Fruit fly (Drosophila melanogaster) whole organism, embryonic: ENCODE results near the gene Syt14.

ENCODE experiments used
- Bteb2 ChIP-seq: fragments of 200-800 bp; sonication (Bioruptor generic); optimal IDR thresholded peaks from 2 replicates; lab custom pipeline; 2016; ENCODE audit warnings: missing biosample characterization, missing genetic modification characterization
- CG10543 ChIP-seq: fragments of 200-800 bp; sonication (Bioruptor generic); optimal IDR thresholded peaks from 3 replicates; lab custom pipeline; 2017; ENCODE audit warnings: missing biosample characterization, mild to moderate bottlenecking, missing genetic modification characterization, moderate library complexity
- CG11695 ChIP-seq: fragments of 200-800 bp; sonication (Bioruptor generic); IDR thresholded peaks from 3 replicates; pipeline ENCODE4 v1.3.6; 2022; ENCODE audit warnings: missing biosample characterization, missing genetic modification characterization
- CG13287 ChIP-seq: fragments of 200-800 bp; sonication (Bioruptor generic); IDR thresholded peaks from 2 replicates; pipeline ENCODE4 v1.3.6; 2022; ENCODE audit warnings: missing biosample characterization, missing genetic modification characterization; ENCODE audit not compliant: partially characterized antibody
- CG13894 ChIP-seq: fragments of 200-800 bp; sonication (Bioruptor generic); optimal IDR thresholded peaks from 3 replicates; lab custom pipeline; 2018; ENCODE audit warnings: missing biosample characterization, mild to moderate bottlenecking, missing genetic modification characterization, moderate library complexity
- CG15601 ChIP-seq: fragments of 200-800 bp; sonication (Bioruptor generic); optimal IDR thresholded peaks from 3 replicates; lab custom pipeline; 2019; ENCODE audit warnings: missing biosample characterization, mild to moderate bottlenecking, missing genetic modification characterization, moderate library complexity
- CG1602 ChIP-seq: fragments of 200-800 bp; sonication (Bioruptor generic); optimal IDR thresholded peaks from 3 replicates; lab custom pipeline; 2016; ENCODE audit warnings: missing biosample characterization, missing genetic modification characterization
- CG2199 ChIP-seq: fragments of 200-800 bp; sonication (Bioruptor generic); IDR thresholded peaks from 3 replicates; pipeline ENCODE4 v1.3.6; 2022; ENCODE audit warnings: missing biosample characterization, missing genetic modification characterization
- CG3163 ChIP-seq: fragments of 200-800 bp; sonication (Bioruptor generic); optimal IDR thresholded peaks from 3 replicates; lab custom pipeline; 2016; ENCODE audit warnings: missing biosample characterization, missing genetic modification characterization
- CG34376 ChIP-seq: fragments of 200-800 bp; sonication (Bioruptor generic); optimal IDR thresholded peaks from 2 replicates; lab custom pipeline; 2018; ENCODE audit warnings: missing biosample characterization, mild to moderate bottlenecking, missing genetic modification characterization
- CG3995 ChIP-seq: fragments of 200-800 bp; sonication (Bioruptor generic); optimal IDR thresholded peaks from 3 replicates; lab custom pipeline; 2016; ENCODE audit warnings: missing biosample characterization, missing genetic modification characterization
- CG4404 ChIP-seq: fragments of 200-800 bp; sonication (Bioruptor generic); IDR thresholded peaks from 2 replicates; pipeline ENCODE4 v1.3.6; 2022; ENCODE audit warnings: missing biosample characterization, missing genetic modification characterization
- CG4730 ChIP-seq: fragments of 200-800 bp; sonication (Bioruptor generic); IDR thresholded peaks from 2 replicates; pipeline ENCODE4 v1.3.6; 2022; ENCODE audit warnings: missing biosample characterization, missing genetic modification characterization
- CG8290 ChIP-seq, 3 experiments: fragments of 200-800 bp; sonication (Bioruptor generic); optimal IDR thresholded peaks; 2 replicates each; lab custom pipeline; 2016 to 2019; ENCODE audit warnings: missing biosample characterization in 3 of 3, missing genetic modification characterization in 3 of 3, mild to moderate bottlenecking in 2 of 3, moderate library complexity in 1 of 3
- CG9609 ChIP-seq: fragments of 200-800 bp; sonication (Bioruptor generic); optimal IDR thresholded peaks from 3 replicates; lab custom pipeline; 2016; ENCODE audit warnings: missing biosample characterization, missing genetic modification characterization
- Ets97D ChIP-seq: fragments of 200-800 bp; sonication (Bioruptor generic); optimal IDR thresholded peaks from 3 replicates; lab custom pipeline; 2016; ENCODE audit warnings: missing biosample characterization, missing genetic modification characterization
- Fer1 ChIP-seq: fragments of 200-800 bp; sonication (Bioruptor generic); optimal IDR thresholded peaks from 2 replicates; lab custom pipeline; 2017; ENCODE audit warnings: missing biosample characterization, mild to moderate bottlenecking, missing genetic modification characterization
- HHEX ChIP-seq: fragments of 200-800 bp; sonication (Bioruptor generic); optimal IDR thresholded peaks from 3 replicates; lab custom pipeline; 2017; ENCODE audit warnings: missing biosample characterization, mild to moderate bottlenecking, missing genetic modification characterization, missing genetic modification reagents
- HLH54F ChIP-seq: fragments of 200-800 bp; sonication (Bioruptor generic); optimal IDR thresholded peaks from 3 replicates; lab custom pipeline; 2016; ENCODE audit warnings: missing biosample characterization, missing genetic modification characterization
- Hand ChIP-seq: fragments of 200-800 bp; sonication (Bioruptor generic); optimal IDR thresholded peaks from 2 replicates; lab custom pipeline; 2017; ENCODE audit warnings: mild to moderate bottlenecking, missing biosample characterization, missing genetic modification reagents, missing genetic modification characterization
- HmgD ChIP-seq: fragments of 200-800 bp; sonication (Bioruptor generic); optimal IDR thresholded peaks from 3 replicates; lab custom pipeline; 2016; ENCODE audit warnings: missing biosample characterization, missing genetic modification characterization
- Lhr ChIP-seq: fragments of 200-800 bp; sonication (Bioruptor generic); optimal IDR thresholded peaks from 3 replicates; lab custom pipeline; 2017; ENCODE audit warnings: mild to moderate bottlenecking, missing biosample characterization, missing genetic modification reagents, missing genetic modification characterization
- Lim3 ChIP-seq: fragments of 200-800 bp; sonication (Bioruptor generic); IDR thresholded peaks from 2 replicates; pipeline ENCODE4 v1.3.6; 2022; ENCODE audit warnings: missing biosample characterization, missing genetic modification characterization
- Nf-YA ChIP-seq: fragments of 200-800 bp; sonication (Bioruptor generic); IDR thresholded peaks from 2 replicates; pipeline ENCODE4 v1.3.6; 2022; ENCODE audit warnings: missing biosample characterization, missing genetic modification characterization
- Ssrp ChIP-seq: fragments of 200-800 bp; sonication (Bioruptor generic); optimal IDR thresholded peaks from 2 replicates; lab custom pipeline; 2018; ENCODE audit warnings: missing biosample characterization, mild to moderate bottlenecking, missing genetic modification characterization, moderate library complexity
- Trl ChIP-seq, 3 experiments: fragments of >200 bp in 2 of 3; fragments of 200-800 bp in 1 of 3; sonication (Bioruptor generic) in 1 of 3; optimal IDR thresholded peaks; 2 replicates in 1 of 3; 3 replicates in 2 of 3; lab custom pipeline; 2016 to 2017; ENCODE audit warnings: missing biosample characterization in 1 of 3, missing genetic modification characterization in 1 of 3
- bbx ChIP-seq: fragments of 200-800 bp; sonication (Bioruptor generic); IDR thresholded peaks from 2 replicates; pipeline ENCODE4 v1.3.6; 2022; ENCODE audit warnings: missing biosample characterization, missing genetic modification characterization; ENCODE audit not compliant: partially characterized antibody
- bsh ChIP-seq, 2 experiments: fragments of 200-800 bp; sonication (Bioruptor generic); optimal IDR thresholded peaks; 2 replicates each; lab custom pipeline; 2017 to 2018; ENCODE audit warnings: mild to moderate bottlenecking in 2 of 2, missing biosample characterization in 2 of 2, missing genetic modification characterization in 2 of 2, moderate library complexity in 1 of 2
- danr ChIP-seq: fragments of 200-800 bp; sonication (Bioruptor generic); IDR thresholded peaks from 2 replicates; pipeline ENCODE4 v1.3.6; 2022; ENCODE audit warnings: missing biosample characterization, missing genetic modification characterization
- exex ChIP-seq: fragments of 200-800 bp; sonication (Bioruptor generic); optimal IDR thresholded peaks from 4 replicates; lab custom pipeline; 2018; ENCODE audit warnings: missing biosample characterization, mild to moderate bottlenecking, missing genetic modification characterization, moderate library complexity
- eyg ChIP-seq: fragments of 200-800 bp; sonication (Bioruptor generic); optimal IDR thresholded peaks from 3 replicates; lab custom pipeline; 2016; ENCODE audit warnings: missing biosample characterization, missing genetic modification characterization
- gcm2 ChIP-seq: fragments of 200-800 bp; sonication (Bioruptor generic); optimal IDR thresholded peaks from 2 replicates; lab custom pipeline; 2016; ENCODE audit warnings: missing biosample characterization, missing genetic modification characterization
- grn ChIP-seq: fragments of 200-800 bp; sonication (Bioruptor generic); optimal IDR thresholded peaks from 3 replicates; lab custom pipeline; 2017; ENCODE audit warnings: missing biosample characterization, missing genetic modification characterization
- lbe ChIP-seq: fragments of 200-800 bp; sonication (Bioruptor generic); optimal IDR thresholded peaks from 2 replicates; lab custom pipeline; 2016; ENCODE audit warnings: missing biosample characterization, mild to moderate bottlenecking, missing genetic modification characterization
- mirr ChIP-seq: fragments of 200-800 bp; sonication (Bioruptor generic); optimal IDR thresholded peaks from 3 replicates; lab custom pipeline; 2018; ENCODE audit warnings: missing biosample characterization, mild to moderate bottlenecking, missing genetic modification characterization
- nerfin-1 ChIP-seq: fragments of 200-800 bp; sonication (Bioruptor generic); optimal IDR thresholded peaks from 3 replicates; lab custom pipeline; 2019; ENCODE audit warnings: missing biosample characterization, mild to moderate bottlenecking, missing genetic modification characterization, moderate library complexity
- org-1 ChIP-seq: fragments of 200-800 bp; sonication (Bioruptor generic); optimal IDR thresholded peaks from 2 replicates; lab custom pipeline; 2017; ENCODE audit warnings: missing biosample characterization, missing genetic modification characterization
- rib ChIP-seq: fragments of 200-800 bp; sonication (Bioruptor generic); IDR thresholded peaks from 2 replicates; pipeline ENCODE4 v1.3.6; 2022; ENCODE audit warnings: missing biosample characterization, missing genetic modification characterization
- ro ChIP-seq: fragments of 200-800 bp; sonication (Bioruptor generic); IDR thresholded peaks from 2 replicates; pipeline ENCODE4 v1.3.6; 2022; ENCODE audit warnings: missing biosample characterization, missing genetic modification characterization
- sc ChIP-seq, 3 experiments: fragments of >200 bp in 2 of 3; fragments of 200-800 bp in 1 of 3; sonication (Bioruptor generic) in 1 of 3; optimal IDR thresholded peaks; 2 replicates in 2 of 3; 3 replicates in 1 of 3; lab custom pipeline; 2017; ENCODE audit warnings: mild to moderate bottlenecking in 1 of 3, missing biosample characterization in 1 of 3, missing genetic modification characterization in 1 of 3, missing genetic modification reagents in 1 of 3
- sd ChIP-seq: fragments of 200-800 bp; sonication (Bioruptor generic); optimal IDR thresholded peaks from 3 replicates; lab custom pipeline; 2018; ENCODE audit warnings: missing biosample characterization, mild to moderate bottlenecking, missing genetic modification characterization, moderate library complexity
- sens ChIP-seq: fragments of 200-800 bp; sonication (Bioruptor generic); peaks from one replicate; lab custom pipeline; 2016; ENCODE audit warnings: missing biosample characterization, missing genetic modification characterization
- sens-2 ChIP-seq: fragments of 200-800 bp; sonication (Bioruptor generic); IDR thresholded peaks from 2 replicates; pipeline ENCODE4 v1.3.6; 2022; ENCODE audit warnings: missing biosample characterization, missing genetic modification characterization
- slbo ChIP-seq: fragments of 200-800 bp; sonication (Bioruptor generic); IDR thresholded peaks from 2 replicates; pipeline ENCODE4 v1.3.6; 2022; ENCODE audit warnings: missing biosample characterization, missing genetic modification characterization
- stc ChIP-seq: fragments of 200-800 bp; sonication (Bioruptor generic); IDR thresholded peaks from 2 replicates; pipeline ENCODE4 v1.3.6; 2022; ENCODE audit warnings: missing biosample characterization, missing genetic modification characterization
- sug ChIP-seq: fragments of 200-800 bp; optimal IDR thresholded peaks from 2 replicates; lab custom pipeline; 2019; ENCODE audit warnings: missing biosample characterization, mild to moderate bottlenecking, missing genetic modification characterization, moderate library complexity

Gene Syt14

DNA sequence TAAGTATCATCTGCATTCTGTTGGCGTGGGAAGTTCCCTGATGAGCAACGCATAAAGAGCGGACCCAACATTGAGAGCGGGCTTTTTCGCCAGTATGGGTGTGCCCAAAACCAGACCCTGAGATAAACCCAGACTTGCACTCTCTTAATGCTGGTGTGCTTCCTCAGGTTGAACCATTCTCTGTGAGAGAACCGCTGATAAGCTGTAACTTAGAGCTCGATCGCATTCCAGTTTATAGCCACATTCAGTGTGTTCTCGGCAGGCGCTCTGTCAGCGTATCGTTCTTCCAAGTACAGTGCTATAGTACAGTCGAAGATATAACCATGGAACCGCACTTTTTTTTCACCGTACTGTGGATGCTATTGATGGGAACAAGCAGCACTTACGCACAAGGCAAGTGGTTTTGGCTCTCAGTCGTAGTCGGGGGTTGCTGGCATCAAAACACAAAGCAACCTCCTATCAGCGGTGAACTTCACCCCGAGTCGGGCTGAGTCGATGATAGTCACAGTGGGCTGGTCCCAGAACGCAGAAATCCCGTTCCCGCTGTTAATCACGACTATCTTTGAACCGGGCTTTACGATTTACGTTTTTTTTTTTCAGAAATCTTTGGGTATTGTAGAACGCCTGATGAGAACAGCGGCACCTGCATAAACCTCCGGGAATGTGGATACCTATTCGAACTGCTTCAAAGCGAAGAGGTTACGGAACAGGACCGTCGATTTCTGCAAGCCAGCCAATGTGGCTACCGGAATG, 11.0 kb downstream of the Syt14 start, which contains the start of gene MP1 (continued):
- TF ChIP-seq sens (GFP tag; lab: Kevin White, UChicago) (peak; percentile 71), CG10543 (GFP tag; lab: Kevin White, UChicago) (peak; percentile 26), org-1 (no peak), sug (peak; percentile 46), CG13287 (peak; percentile 36; the same call in 1 of the 2 replicates), Trl (optimal IDR thresholded peaks at IDR 0.05; lab: Kevin White, UChicago) (peak; percentile 65 to 69), Trl (GFP tag; optimal IDR thresholded peaks at IDR 0.05; lab: Kevin White, UChicago) (no peak), CG8290 (GFP tag; optimal IDR thresholded peaks at IDR 0.05; lab: Kevin White, UChicago) (no peak), CG8290 (tag; optimal IDR thresholded peaks at IDR 0.05; lab: Kevin White, UChicago) (peak in 1 of 2 experiments; percentile 13), Hand (GFP tag; lab: Kevin White, UChicago) (peak; percentile 3), CG3163 (GFP tag; lab: Kevin White, UChicago) (peak; percentile 73), CG11695 (GFP tag; lab: Robert Waterston, UW) (0 out of 3 replicates have a peak, but pooled peaks have one; percentile 12), CG3995 (GFP tag; lab: Kevin White, UChicago) (peak; percentile 45), sens-2 (GFP tag; lab: Robert Waterston, UW) (no peak), CG9609 (no peak), Fer1 (GFP tag; lab: Kevin White, UChicago) (peak; percentile 19), bsh (GFP tag; optimal IDR thresholded peaks at IDR 0.05; lab: Kevin White, UChicago) (no peak), rib (GFP tag; lab: Robert Waterston, UW) (no peak), HmgD (no peak), bbx (GFP tag; lab: Robert Waterston, UW) (0 out of 2 replicates have a peak, but pooled peaks have one; percentile 7), CG34376 (GFP tag; lab: Kevin White, UChicago) (peak; percentile 79), nerfin-1 (tag; lab: Kevin White, UChicago) (peak; percentile 8), ro (GFP tag; lab: Robert Waterston, UW) (no peak), lbe (GFP tag; lab: Kevin White, UChicago) (peak; percentile 36), Lhr (no peak), eyg (GFP tag; lab: Kevin White, UChicago) (no peak)

DNA sequence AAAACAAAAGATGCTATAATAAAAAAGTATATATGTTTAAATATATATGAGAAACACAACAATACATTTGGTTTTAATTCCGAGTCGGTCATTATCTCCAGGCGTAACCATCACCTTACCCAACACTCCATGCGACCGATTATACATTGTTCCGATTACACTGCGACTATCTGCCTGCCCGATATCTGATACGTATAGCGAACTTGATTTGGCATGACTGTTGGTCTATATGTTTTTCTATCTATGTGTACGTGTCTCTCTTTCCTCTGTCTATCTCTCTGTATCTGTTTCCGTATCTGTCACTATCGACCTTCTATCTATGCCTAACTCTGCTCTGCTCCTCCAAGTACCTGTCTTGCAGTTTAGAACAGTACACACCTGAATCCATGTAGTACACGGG, 17.4 kb downstream of the Syt14 start:
- peak; percentile 36 for TF ChIP-seq sug
- no peak for TF ChIP-seq HLH54F (GFP tag; lab: Kevin White, UChicago)
- peak; percentile 35 for TF ChIP-seq exex
- TF ChIP-seq CG2199 (GFP tag; lab: Robert Waterston, UW) = 0 out of 3 replicates have a peak, but pooled peaks have one; percentile 29
- peak; percentile 54 for TF ChIP-seq grn (GFP tag; lab: Kevin White, UChicago)
- no peak for TF ChIP-seq Nf-YA (GFP tag; lab: Robert Waterston, UW)
- TF ChIP-seq CG13894 (tag; lab: Kevin White, UChicago) = peak; percentile 30
- peak; percentile 45 for TF ChIP-seq mirr (GFP tag; lab: Kevin White, UChicago)
- no peak for TF ChIP-seq Lim3
- TF ChIP-seq, all 482 proteins: peak for 6

DNA sequence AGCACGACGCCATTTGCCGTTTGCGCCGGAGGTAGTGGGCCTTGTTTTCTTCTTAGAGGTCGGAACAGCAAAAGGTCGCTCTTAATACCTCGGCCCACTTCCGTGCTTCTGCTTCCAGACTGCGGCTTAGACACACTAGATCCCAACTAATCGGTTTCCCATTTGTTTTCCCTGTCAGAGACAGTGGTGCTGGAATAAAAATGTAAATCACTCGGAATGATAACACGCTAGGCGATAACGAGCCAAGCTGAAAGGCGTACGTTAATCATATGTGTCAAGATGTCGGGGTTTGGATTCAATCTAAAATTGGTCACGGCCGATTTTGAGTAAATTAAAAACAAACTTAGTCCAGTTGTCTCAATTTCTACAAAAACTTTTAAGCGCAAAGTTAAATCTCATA, 24.2 kb downstream of the Syt14 start, which contains the start of gene Nepl11:
Gene Nepl11 (minus strand): TSS at position 152 of the 400 bp plus-strand sequence.
- no peak for TF ChIP-seq danr (GFP tag; lab: Robert Waterston, UW)
- TF ChIP-seq sug = peak; percentile 57
- no peak for TF ChIP-seq slbo (GFP tag; lab: Robert Waterston, UW)
- no peak for TF ChIP-seq Ssrp (tag; lab: Kevin White, UChicago)
- no peak for TF ChIP-seq sens (GFP tag; lab: Kevin White, UChicago)
- peak; percentile 70 for TF ChIP-seq CG34376 (GFP tag; lab: Kevin White, UChicago)
- TF ChIP-seq Ets97D (GFP tag; lab: Kevin White, UChicago) = no peak
- TF ChIP-seq stc (GFP tag; lab: Robert Waterston, UW) = no peak
- TF ChIP-seq CG15601 (tag; lab: Kevin White, UChicago) = no peak
- no peak for TF ChIP-seq sd (tag; lab: Kevin White, UChicago)
- TF ChIP-seq Bteb2 = no peak
- TF ChIP-seq CG1602 (GFP tag; lab: Kevin White, UChicago) = no peak
- no peak for TF ChIP-seq gcm2
- TF ChIP-seq CG4404 (GFP tag; lab: Robert Waterston, UW) = no peak
- no peak for TF ChIP-seq CG4730 (GFP tag; lab: Robert Waterston, UW)
- no peak for TF ChIP-seq HHEX (GFP tag; lab: Kevin White, UChicago)
- TF ChIP-seq sc (optimal IDR thresholded peaks at IDR 0.05; lab: Kevin White, UChicago) = no peak
- TF ChIP-seq sc (GFP tag; optimal IDR thresholded peaks at IDR 0.05; lab: Kevin White, UChicago) = no peak
